Worm (Caenorhabditis elegans): ENCODE measurements around the gene clh-2.
A peak's percentile ranks its signal among the peaks of the same experiment; 100 is the strongest.

clh-2 gene

DNA sequence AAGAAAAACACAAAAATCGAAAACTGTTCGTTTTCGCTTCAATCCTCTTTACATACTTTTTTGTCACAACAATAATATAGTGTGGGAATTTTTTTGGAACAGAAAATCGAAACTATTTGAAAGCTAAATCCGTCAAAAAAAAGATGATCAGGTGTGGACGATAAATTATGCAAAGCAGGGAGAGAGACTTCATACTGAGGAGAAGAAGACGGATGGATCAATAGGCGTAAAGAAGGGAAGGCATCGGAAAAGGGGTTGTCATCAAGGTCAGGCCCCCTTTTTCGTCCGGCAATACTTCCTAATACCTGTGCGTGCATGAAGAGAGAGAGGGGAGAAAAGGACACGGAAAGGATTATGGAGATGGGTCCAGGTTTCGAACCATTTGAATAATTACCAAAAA, 48.7 kb downstream of the clh-2 start:
- peak; percentile 7 for TF ChIP-seq nhr-129 (tag; optimal IDR thresholded peaks at IDR 0.05)
- TF ChIP-seq mdl-1 (tag; optimal IDR thresholded peaks at IDR 0.05), result no peak

- TF ChIP-seq egl-27 (tag; optimal IDR thresholded peaks at IDR 0.05), result no peak
- no peak for TF ChIP-seq ztf-1 (GFP tag; conservative IDR thresholded peaks at IDR 0.05)
- no peak for TF ChIP-seq lin-11 (tag; optimal IDR thresholded peaks at IDR 0.05)
- TF ChIP-seq alr-1 (tag; optimal IDR thresholded peaks at IDR 0.05), result no peak
- TF ChIP-seq nhr-129 (tag; optimal IDR thresholded peaks at IDR 0.05), result no peak
- TF ChIP-seq peb-1 (tag; optimal IDR thresholded peaks at IDR 0.05), result no peak
- no peak for TF ChIP-seq blmp-1 (tag; optimal IDR thresholded peaks at IDR 0.05; ENCODE audit: insufficient read depth)
- no peak for TF ChIP-seq ztf-4 (tag; optimal IDR thresholded peaks at IDR 0.05)
- no peak for TF ChIP-seq elt-3 (tag; optimal IDR thresholded peaks at IDR 0.05)
- no peak for TF ChIP-seq snpc-4 (tag; optimal IDR thresholded peaks at IDR 0.05)
- TF ChIP-seq lsy-2 (tag; optimal IDR thresholded peaks at IDR 0.05), result no peak
Measured at ce11 chrII:11409678-11410133, 58.0 kb downstream of the clh-2 start, which contains the start of gene C05D12.7. TSS of gene C05D12.7 (plus strand) at chrII:11410083.

DNA sequence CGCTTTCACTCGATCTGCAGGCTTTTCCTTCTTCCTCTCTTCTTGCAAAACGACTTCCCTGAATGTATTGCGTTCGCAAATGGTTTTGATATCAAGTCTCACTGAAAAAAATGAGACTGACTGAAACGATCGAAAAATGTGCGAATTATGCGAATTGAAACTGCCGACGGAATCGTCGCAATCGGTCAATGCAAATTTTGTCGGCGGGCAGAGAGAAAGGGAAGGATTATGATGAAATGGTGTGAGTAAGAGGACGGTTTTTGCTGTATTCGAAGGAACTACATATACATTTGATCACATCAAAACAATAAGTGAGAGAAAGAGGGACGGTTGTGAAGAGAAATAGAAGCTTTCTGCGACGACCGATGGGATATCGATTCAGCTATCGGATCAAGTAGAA, 64.0 kb downstream of the clh-2 start, which contains the start of gene C05D12.1:
Gene C05D12.1 (minus strand): TSS at position 101 of the 400 bp plus-strand sequence.
- TF ChIP-seq nhr-6 (tag; optimal IDR thresholded peaks at IDR 0.05) (no peak), nhr-23 (tag; optimal IDR thresholded peaks at IDR 0.05) (no peak), mab-5 (tag; optimal IDR thresholded peaks at IDR 0.05) (no peak), crh-2 (tag; optimal IDR thresholded peaks at IDR 0.05) (no peak), ceh-82 (tag; optimal IDR thresholded peaks at IDR 0.05) (no peak), sma-9 (GFP tag; optimal IDR thresholded peaks at IDR 0.05) (no peak), sma-9 (tag; optimal IDR thresholded peaks at IDR 0.05) (no peak), elt-3 (tag; optimal IDR thresholded peaks at IDR 0.05) (no peak), unc-55 (GFP tag; optimal IDR thresholded peaks at IDR 0.05) (no peak), unc-62 (GFP tag; optimal IDR thresholded peaks at IDR 0.05) (no peak)

DNA sequence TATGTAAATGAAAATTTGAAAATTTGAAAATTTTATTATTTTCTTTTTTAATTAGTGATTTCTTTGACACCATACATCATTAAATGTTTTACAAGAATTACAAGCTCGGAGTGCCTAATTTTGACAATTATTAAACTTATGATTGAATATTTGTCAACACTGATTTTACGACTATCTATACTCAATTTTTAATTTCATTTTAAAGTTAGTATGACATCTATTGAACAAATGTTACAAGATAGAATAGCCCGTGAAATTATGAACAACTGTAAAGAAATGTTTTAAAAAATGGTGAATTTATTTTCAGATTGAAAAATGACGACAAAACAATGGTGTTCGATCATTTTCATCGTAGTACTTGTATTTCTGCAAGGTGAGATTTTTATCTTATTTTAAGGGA, 66.3 kb downstream of the clh-2 start, which contains the start of gene C05D12.2:
Gene C05D12.2 (plus strand): TSS at position 301 of the 400 bp plus-strand sequence.
- TF ChIP-seq nhr-21 (tag; optimal IDR thresholded peaks at IDR 0.05), result no peak

ce11 chrII:11418476-11418875, 66.8 kb downstream of the clh-2 start:
- no peak for TF ChIP-seq ZK546.5 (tag; optimal IDR thresholded peaks at IDR 0.05)
- TF ChIP-seq fos-1 (tag; optimal IDR thresholded peaks at IDR 0.05), result peak; percentile 80
- TF ChIP-seq crh-2 (tag; optimal IDR thresholded peaks at IDR 0.05), result no peak
